Fruit fly (Drosophila melanogaster) whole organism, embryonic: ENCODE data around the gene CG43845.

Experiments used
- Aef1 ChIP-seq: fragments of 200-800 bp; sonication (Bioruptor generic); IDR thresholded peaks from 3 replicates; pipeline ENCODE4 v1.3.6; 2022; ENCODE audit warnings: missing biosample characterization, missing genetic modification characterization
- Atf6 ChIP-seq: fragments of 200-800 bp; sonication (Bioruptor generic); IDR thresholded peaks from 2 replicates; pipeline ENCODE4 v1.3.6; 2022; ENCODE audit warnings: missing biosample characterization, missing genetic modification characterization
- CG11696 ChIP-seq: fragments of 200-800 bp; sonication (Bioruptor generic); IDR thresholded peaks from 2 replicates; pipeline ENCODE4 v1.3.6; 2022; ENCODE audit warnings: missing biosample characterization, missing genetic modification characterization
- CG12236 ChIP-seq: fragments of 200-800 bp; sonication (Bioruptor generic); optimal IDR thresholded peaks from 2 replicates; lab custom pipeline; 2016; ENCODE audit warnings: missing biosample characterization, missing genetic modification characterization
- CG12391 ChIP-seq: fragments of 200-800 bp; sonication (Bioruptor generic); optimal IDR thresholded peaks from 3 replicates; lab custom pipeline; 2018; ENCODE audit warnings: missing biosample characterization, mild to moderate bottlenecking, missing genetic modification characterization, moderate library complexity
- CG1603 ChIP-seq: fragments of 200-800 bp; sonication (Bioruptor generic); optimal IDR thresholded peaks from 2 replicates; lab custom pipeline; 2019; ENCODE audit warnings: missing biosample characterization, mild to moderate bottlenecking, missing genetic modification characterization, moderate library complexity
- CG17186 ChIP-seq: fragments of 200-800 bp; sonication (Bioruptor generic); optimal IDR thresholded peaks from 3 replicates; lab custom pipeline; 2017; ENCODE audit warnings: missing biosample characterization, missing genetic modification reagents, missing genetic modification characterization
- CG17361 ChIP-seq: fragments of 200-800 bp; sonication (Bioruptor generic); IDR thresholded peaks from 3 replicates; pipeline ENCODE4 v1.3.6; 2022; ENCODE audit warnings: missing biosample characterization, missing genetic modification characterization
- CG17802 ChIP-seq: fragments of 200-800 bp; sonication (Bioruptor generic); optimal IDR thresholded peaks from 2 replicates; lab custom pipeline; 2018; ENCODE audit warnings: missing biosample characterization, mild to moderate bottlenecking, missing genetic modification characterization, moderate library complexity
- CG1792 ChIP-seq: fragments of 200-800 bp; sonication (Bioruptor generic); optimal IDR thresholded peaks from 2 replicates; lab custom pipeline; 2016; ENCODE audit warnings: missing biosample characterization, missing genetic modification characterization
- CG33557 ChIP-seq: fragments of 200-800 bp; sonication (Bioruptor generic); optimal IDR thresholded peaks from 2 replicates; lab custom pipeline; 2019; ENCODE audit warnings: missing biosample characterization, mild to moderate bottlenecking, missing genetic modification characterization, moderate library complexity
- CG3838 ChIP-seq: fragments of 200-800 bp; sonication (Bioruptor generic); optimal IDR thresholded peaks from 3 replicates; lab custom pipeline; 2016; ENCODE audit warnings: missing biosample characterization, missing genetic modification characterization
- CG4282 ChIP-seq: fragments of 200-800 bp; sonication (Bioruptor generic); optimal IDR thresholded peaks from 2 replicates; lab custom pipeline; 2016; ENCODE audit warnings: missing biosample characterization, missing genetic modification characterization
- CG6272 ChIP-seq: fragments of 200-800 bp; sonication (Bioruptor generic); IDR thresholded peaks from 2 replicates; pipeline ENCODE4 v1.3.6; 2022; ENCODE audit warnings: missing biosample characterization, missing genetic modification characterization
- CG7786 ChIP-seq: fragments of 200-800 bp; sonication (Bioruptor generic); optimal IDR thresholded peaks from 2 replicates; lab custom pipeline; 2016; ENCODE audit warnings: missing biosample characterization, missing genetic modification characterization
- CG7987 ChIP-seq: fragments of 200-800 bp; sonication (Bioruptor generic); optimal IDR thresholded peaks from 2 replicates; lab custom pipeline; 2018; ENCODE audit warnings: missing biosample characterization, mild to moderate bottlenecking, missing genetic modification characterization, moderate library complexity
- CG8281 ChIP-seq: fragments of 200-800 bp; sonication (Bioruptor generic); optimal IDR thresholded peaks from 2 replicates; lab custom pipeline; 2018; ENCODE audit warnings: missing biosample characterization, mild to moderate bottlenecking, missing genetic modification characterization, moderate library complexity
- Camta ChIP-seq: fragments of 200-800 bp; sonication (Bioruptor generic); optimal IDR thresholded peaks from 2 replicates; lab custom pipeline; 2016; ENCODE audit warnings: missing biosample characterization, missing genetic modification characterization
- D ChIP-seq, 2 experiments: fragments of 200-800 bp in 1 of 2; fragments of >200 bp in 1 of 2; sonication (Bioruptor generic) in 1 of 2; optimal IDR thresholded peaks; 2 replicates in 1 of 2; 3 replicates in 1 of 2; lab custom pipeline; 2017; ENCODE audit warnings: mild to moderate bottlenecking in 1 of 2, missing biosample characterization in 1 of 2, missing genetic modification characterization in 1 of 2, missing genetic modification reagents in 1 of 2
- Deaf1 ChIP-seq: fragments of 200-800 bp; optimal IDR thresholded peaks from 3 replicates; lab custom pipeline; 2019; ENCODE audit warnings: missing biosample characterization, mild to moderate bottlenecking, missing genetic modification characterization, moderate library complexity
- Dip3 ChIP-seq: fragments of 200-800 bp; sonication (Bioruptor generic); optimal IDR thresholded peaks from 3 replicates; lab custom pipeline; 2016; ENCODE audit warnings: missing biosample characterization, missing genetic modification characterization
- Hsf ChIP-seq: fragments of 200-800 bp; sonication (Bioruptor generic); optimal IDR thresholded peaks from 3 replicates; lab custom pipeline; 2016; ENCODE audit warnings: missing biosample characterization, missing genetic modification characterization
- Max ChIP-seq: fragments of 200-800 bp; sonication (Bioruptor generic); optimal IDR thresholded peaks from 2 replicates; lab custom pipeline; 2016; ENCODE audit warnings: missing biosample characterization, mild to moderate bottlenecking, missing genetic modification characterization
- Nf-YC ChIP-seq: fragments of 200-800 bp; optimal IDR thresholded peaks from 3 replicates; lab custom pipeline; 2019; ENCODE audit warnings: missing biosample characterization, mild to moderate bottlenecking, missing genetic modification characterization, moderate library complexity
- NfI ChIP-seq: fragments of 200-800 bp; sonication (Bioruptor generic); optimal IDR thresholded peaks from 3 replicates; lab custom pipeline; 2018; ENCODE audit warnings: missing biosample characterization, mild to moderate bottlenecking, missing genetic modification characterization, moderate library complexity
- Sox100B ChIP-seq: fragments of 200-800 bp; sonication (Bioruptor generic); optimal IDR thresholded peaks from 3 replicates; lab custom pipeline; 2018; ENCODE audit warnings: missing biosample characterization, mild to moderate bottlenecking, missing genetic modification characterization
- TFAM ChIP-seq: fragments of 200-800 bp; sonication (Bioruptor generic); optimal IDR thresholded peaks from 2 replicates; lab custom pipeline; 2017; ENCODE audit warnings: missing biosample characterization, missing genetic modification characterization, inconsistent platforms
- az2 ChIP-seq: fragments of 200-800 bp; sonication (Bioruptor generic); optimal IDR thresholded peaks from 3 replicates; lab custom pipeline; 2016; ENCODE audit warnings: missing biosample characterization, missing genetic modification characterization
- bbx ChIP-seq: fragments of 200-800 bp; sonication (Bioruptor generic); IDR thresholded peaks from 2 replicates; pipeline ENCODE4 v1.3.6; 2022; ENCODE audit warnings: missing biosample characterization, missing genetic modification characterization; ENCODE audit not compliant: partially characterized antibody
- chm ChIP-seq: fragments of 200-800 bp; sonication (Bioruptor generic); IDR thresholded peaks from 2 replicates; pipeline ENCODE4 v1.3.6; 2022; ENCODE audit warnings: missing biosample characterization, missing genetic modification characterization
- dimm ChIP-seq: fragments of 200-800 bp; sonication (Bioruptor generic); IDR thresholded peaks from 2 replicates; pipeline ENCODE4 v1.3.6; 2022; ENCODE audit warnings: missing biosample characterization, missing genetic modification characterization
- dpn ChIP-seq, 2 experiments: fragments of 200-800 bp; sonication (Bioruptor generic); optimal IDR thresholded peaks; 3 replicates each; lab custom pipeline; 2016; ENCODE audit warnings: missing biosample characterization in 2 of 2, missing genetic modification characterization in 2 of 2
- esg ChIP-seq: fragments of 200-800 bp; sonication (Bioruptor generic); conservative IDR thresholded peaks from 2 replicates; pipeline ENCODE4 v1.3.6; 2022; ENCODE audit warnings: missing biosample characterization, missing genetic modification characterization
- ewg ChIP-seq: fragments of 200-800 bp; sonication (Bioruptor generic); optimal IDR thresholded peaks from 3 replicates; lab custom pipeline; 2017; ENCODE audit warnings: mild to moderate bottlenecking, missing biosample characterization, missing genetic modification reagents, missing genetic modification characterization
- fd96Cb ChIP-seq: fragments of 200-800 bp; sonication (Bioruptor generic); optimal IDR thresholded peaks from 2 replicates; lab custom pipeline; 2018; ENCODE audit warnings: missing biosample characterization, mild to moderate bottlenecking, missing genetic modification characterization, moderate library complexity
- gce ChIP-seq: fragments of 200-800 bp; sonication (Bioruptor generic); IDR thresholded peaks from 3 replicates; pipeline ENCODE4 v1.3.6; 2022; ENCODE audit warnings: missing biosample characterization, missing genetic modification characterization
- insv ChIP-seq, 2 experiments: fragments of 200-800 bp; sonication (Bioruptor generic); optimal IDR thresholded peaks; 3 replicates each; lab custom pipeline; 2016 to 2018; ENCODE audit warnings: missing biosample characterization in 2 of 2, missing genetic modification characterization in 2 of 2
- klu ChIP-seq: fragments of 200-800 bp; sonication (Bioruptor generic); IDR thresholded peaks from 2 replicates; pipeline ENCODE4 v1.3.6; 2022; ENCODE audit warnings: missing biosample characterization, missing genetic modification characterization
- mirr ChIP-seq: fragments of 200-800 bp; sonication (Bioruptor generic); optimal IDR thresholded peaks from 3 replicates; lab custom pipeline; 2018; ENCODE audit warnings: missing biosample characterization, mild to moderate bottlenecking, missing genetic modification characterization
- onecut ChIP-seq: fragments of 200-800 bp; sonication (Bioruptor generic); IDR thresholded peaks from 2 replicates; pipeline ENCODE4 v1.3.6; 2022; ENCODE audit warnings: missing biosample characterization, missing genetic modification characterization
- pan ChIP-seq, 4 experiments: fragments of >200 bp in 3 of 4; fragments of 200-800 bp in 1 of 4; sonication (Bioruptor generic) in 1 of 4; optimal IDR thresholded peaks in 3 of 4; IDR thresholded peaks in 1 of 4; 2 replicates each; pipeline versions ENCODE4 v1.3.6 to Lab custom; 2017 to 2022; ENCODE audit warnings: missing biosample characterization in 2 of 4, missing genetic modification characterization in 2 of 4, mixed read lengths in 1 of 4
- pum ChIP-seq: fragments of 200-800 bp; sonication (Bioruptor generic); optimal IDR thresholded peaks from 2 replicates; lab custom pipeline; 2016; ENCODE audit warnings: missing biosample characterization, missing genetic modification characterization
- rib ChIP-seq: fragments of 200-800 bp; sonication (Bioruptor generic); IDR thresholded peaks from 2 replicates; pipeline ENCODE4 v1.3.6; 2022; ENCODE audit warnings: missing biosample characterization, missing genetic modification characterization
- slou ChIP-seq: fragments of 200-800 bp; sonication (Bioruptor generic); optimal IDR thresholded peaks from 3 replicates; lab custom pipeline; 2016; ENCODE audit warnings: missing biosample characterization, missing genetic modification characterization
- stc ChIP-seq: fragments of 200-800 bp; sonication (Bioruptor generic); IDR thresholded peaks from 2 replicates; pipeline ENCODE4 v1.3.6; 2022; ENCODE audit warnings: missing biosample characterization, missing genetic modification characterization
- vvl ChIP-seq: fragments of 200-800 bp; sonication (Bioruptor generic); IDR thresholded peaks from 2 replicates; pipeline ENCODE4 v1.3.6; 2022; ENCODE audit warnings: missing biosample characterization, missing genetic modification characterization
- zen ChIP-seq: fragments of 200-800 bp; sonication (Bioruptor generic); optimal IDR thresholded peaks from 3 replicates; lab custom pipeline; 2018; ENCODE audit warnings: missing biosample characterization, mild to moderate bottlenecking, missing genetic modification characterization, moderate library complexity
- zfh1 ChIP-seq: fragments of 200-800 bp; sonication (Bioruptor generic); IDR thresholded peaks from 3 replicates; pipeline ENCODE4 v1.3.6; 2022; ENCODE audit warnings: missing biosample characterization, missing genetic modification characterization

Gene CG43845

dm6 chr3R:5517002-5517875 is 5.7 kb downstream of the CG43845 start, which contains the start of gene Itpr (continued):
- no peak for TF ChIP-seq ewg (GFP tag; lab: Kevin White, UChicago)
- no peak for TF ChIP-seq Hsf (GFP tag; lab: Kevin White, UChicago)
- TF ChIP-seq TFAM (GFP tag; lab: Kevin White, UChicago), result no peak
- TF ChIP-seq chm (GFP tag; lab: Robert Waterston, UW), result no peak
- TF ChIP-seq CG7786 (GFP tag; lab: Kevin White, UChicago), result no peak
- TF ChIP-seq CG12391 (tag; lab: Kevin White, UChicago), result no peak
- TF ChIP-seq stc (GFP tag; lab: Robert Waterston, UW), result 0 out of 2 replicates have a peak, but pooled peaks have one; percentile 20
- TF ChIP-seq D (optimal IDR thresholded peaks at IDR 0.05; lab: Kevin White, UChicago), result peak; percentile 24
- TF ChIP-seq D (GFP tag; optimal IDR thresholded peaks at IDR 0.05; lab: Kevin White, UChicago), result peak; percentile 17
- no peak for TF ChIP-seq zen
- no peak for TF ChIP-seq fd96Cb (tag; lab: Kevin White, UChicago)
- 0 out of 3 replicates have a peak, but pooled peaks have one; percentile 3 for TF ChIP-seq zfh1 (GFP tag; lab: Robert Waterston, UW)
- no peak for TF ChIP-seq esg
- no peak for TF ChIP-seq pan (optimal IDR thresholded peaks at IDR 0.05; lab: Kevin White, UChicago)
- TF ChIP-seq pan (GFP tag; optimal IDR thresholded peaks at IDR 0.05 in 1 of 2, IDR thresholded peaks at IDR 0.05 in 1 of 2), result peak in 1 of 2 experiments; percentile 6
- no peak for TF ChIP-seq slou
- no peak for TF ChIP-seq Dip3 (GFP tag; lab: Kevin White, UChicago)
- peak; percentile 14 for TF ChIP-seq mirr (GFP tag; lab: Kevin White, UChicago)
- TF ChIP-seq az2 (GFP tag; lab: Kevin White, UChicago), result no peak
- no peak for TF ChIP-seq CG3838 (GFP tag; lab: Kevin White, UChicago)
- no peak for TF ChIP-seq CG1603 (tag; lab: Kevin White, UChicago)
- 0 out of 3 replicates have a peak, but pooled peaks have one; percentile 21 for TF ChIP-seq Aef1
- no peak for TF ChIP-seq CG1792 (GFP tag; lab: Kevin White, UChicago)
- no peak for TF ChIP-seq Sox100B (GFP tag; lab: Kevin White, UChicago)
- no peak for TF ChIP-seq gce
- no peak for TF ChIP-seq Nf-YC
- TF ChIP-seq vvl (GFP tag; lab: Robert Waterston, UW), result peak; percentile 62
- peak; percentile 7 for TF ChIP-seq CG7987 (GFP tag; lab: Kevin White, UChicago)
- TF ChIP-seq dpn (GFP tag; optimal IDR thresholded peaks at IDR 0.05; lab: Kevin White, UChicago), result no peak
- TF ChIP-seq CG11696 (GFP tag; lab: Robert Waterston, UW), result peak; percentile 55; the same call in 1 of the 2 replicates
- TF ChIP-seq Atf6 (GFP tag; lab: Robert Waterston, UW), result no peak
- TF ChIP-seq onecut (GFP tag; lab: Robert Waterston, UW), result 0 out of 2 replicates have a peak, but pooled peaks have one; percentile 17
- TF ChIP-seq CG17361 (GFP tag; lab: Robert Waterston, UW), result 0 out of 3 replicates have a peak, but pooled peaks have one; percentile 12
- peak; percentile 70 for TF ChIP-seq Deaf1 (tag; lab: Kevin White, UChicago)
- TF ChIP-seq dimm (GFP tag; lab: Robert Waterston, UW), result no peak
- peak; percentile 68; the same call in 1 of the 2 replicates for TF ChIP-seq rib (GFP tag; lab: Robert Waterston, UW)
- TF ChIP-seq Max (GFP tag; lab: Kevin White, UChicago), result no peak
- peak; percentile 54 for TF ChIP-seq bbx (GFP tag; lab: Robert Waterston, UW)
- no peak for TF ChIP-seq CG12236
- peak; percentile 32 for TF ChIP-seq CG8281
- no peak for TF ChIP-seq pum (GFP tag; lab: Kevin White, UChicago)
- TF ChIP-seq NfI (GFP tag; lab: Kevin White, UChicago), result no peak
- TF ChIP-seq insv (GFP tag; optimal IDR thresholded peaks at IDR 0.05; lab: Kevin White, UChicago), result no peak
- no peak for TF ChIP-seq CG17802 (tag; lab: Kevin White, UChicago)
- no peak for TF ChIP-seq CG33557 (GFP tag; lab: Kevin White, UChicago)
- 0 out of 2 replicates have a peak, but pooled peaks have one; percentile 18 for TF ChIP-seq CG6272 (GFP tag; lab: Robert Waterston, UW)
- peak; percentile 15; the same call in 1 of the 2 replicates for TF ChIP-seq klu (GFP tag; lab: Robert Waterston, UW)
- TF ChIP-seq CG4282, result no peak
- TF ChIP-seq Camta (GFP tag; lab: Kevin White, UChicago), result no peak
- no peak for TF ChIP-seq CG17186
